Worm (Caenorhabditis elegans) whole organism, L2 larva: Measurements from ENCODE around the gene tag-290.

ENCODE experiments used
- C34F6.9 ChIP-seq: fragments of 150-350 bp; optimal IDR thresholded peaks from 2 replicates; lab custom pipeline; 2014; ENCODE audit warnings: missing biosample characterization, missing genetic modification characterization
- F13H6.1 ChIP-seq: sonication (generic microtip); optimal IDR thresholded peaks from 2 replicates; lab custom pipeline; 2016; ENCODE audit warnings: missing genetic modification characterization, missing compliant biosample characterization
- R02D3.7 ChIP-seq: fragments of 150-350 bp; optimal IDR thresholded peaks from 2 replicates; lab custom pipeline; 2014; ENCODE audit warnings: missing biosample characterization, missing genetic modification characterization
- Y55F3AM.14 ChIP-seq: fragments of 200-800 bp; sonication (Bioruptor generic); optimal IDR thresholded peaks from 2 replicates; lab custom pipeline; 2018; ENCODE audit warnings: mild to moderate bottlenecking, missing genetic modification characterization, missing compliant biosample characterization
- ZK546.5 ChIP-seq: sonication (generic microtip); optimal IDR thresholded peaks from 2 replicates; lab custom pipeline; 2017; ENCODE audit warnings: missing biosample characterization, missing genetic modification characterization
- alr-1 ChIP-seq: fragments of 150-350 bp; optimal IDR thresholded peaks from 2 replicates; lab custom pipeline; 2014; ENCODE audit warnings: missing biosample characterization, missing genetic modification characterization
- aly-2 ChIP-seq: fragments of 150-350 bp; optimal IDR thresholded peaks from 2 replicates; lab custom pipeline; 2014; ENCODE audit warnings: missing biosample characterization, missing genetic modification characterization
- ama-1 ChIP-seq: fragments of 150-350 bp; optimal IDR thresholded peaks from 2 replicates; lab custom pipeline; 2018; ENCODE audit warnings: inconsistent platforms
- blmp-1 ChIP-seq: sonication (generic microtip); optimal IDR thresholded peaks from 2 replicates; lab custom pipeline; 2017; ENCODE audit warnings: missing genetic modification characterization, mild to moderate bottlenecking, missing compliant biosample characterization, antibody characterized with exemption, moderate library complexity; ENCODE audit not compliant: insufficient read depth
- ceh-16 ChIP-seq: fragments of 150-350 bp; optimal IDR thresholded peaks from 2 replicates; lab custom pipeline; 2014; ENCODE audit warnings: missing biosample characterization, missing genetic modification characterization
- ceh-82 ChIP-seq: fragments of 150-350 bp; optimal IDR thresholded peaks from 2 replicates; lab custom pipeline; 2014; ENCODE audit warnings: missing biosample characterization, missing genetic modification characterization
- dmd-4 ChIP-seq: sonication (generic microtip); optimal IDR thresholded peaks from 2 replicates; lab custom pipeline; 2017; ENCODE audit warnings: missing biosample characterization, missing genetic modification characterization
- egl-27 ChIP-seq: sonication (generic microtip); optimal IDR thresholded peaks from 3 replicates; lab custom pipeline; 2017; ENCODE audit warnings: missing biosample characterization, missing genetic modification reagents, missing genetic modification characterization
- elt-1 ChIP-seq: fragments of 150-350 bp; optimal IDR thresholded peaks from 2 replicates; lab custom pipeline; 2014; ENCODE audit warnings: missing biosample characterization, missing genetic modification characterization
- elt-3 ChIP-seq: sonication (generic microtip); optimal IDR thresholded peaks from 2 replicates; lab custom pipeline; 2017; ENCODE audit warnings: missing biosample characterization, missing genetic modification characterization
- fos-1 ChIP-seq: fragments of 150-350 bp; optimal IDR thresholded peaks from 2 replicates; lab custom pipeline; 2014; ENCODE audit warnings: missing biosample characterization, missing genetic modification characterization
- gmeb-1 ChIP-seq: fragments of 150-350 bp; optimal IDR thresholded peaks from 2 replicates; lab custom pipeline; 2014; ENCODE audit warnings: missing biosample characterization, missing genetic modification characterization
- lin-11 ChIP-seq: fragments of 150-350 bp; sonication (generic microtip); optimal IDR thresholded peaks from 2 replicates; lab custom pipeline; 2014; ENCODE audit warnings: missing biosample characterization, missing genetic modification characterization, inconsistent platforms, mixed read lengths
- lsy-2 ChIP-seq, 2 experiments: fragments of 150-350 bp in 1 of 2; sonication (generic microtip) in 1 of 2; optimal IDR thresholded peaks; 2 replicates each; lab custom pipeline; 2014 to 2017; ENCODE audit warnings: missing biosample characterization in 2 of 2, missing genetic modification characterization in 2 of 2
- mab-5 ChIP-seq: fragments of 150-350 bp; optimal IDR thresholded peaks from 2 replicates; lab custom pipeline; 2014; ENCODE audit warnings: missing biosample characterization, missing genetic modification characterization
- mdl-1 ChIP-seq, 2 experiments: fragments of 150-350 bp in 1 of 2; sonication (generic microtip) in 1 of 2; optimal IDR thresholded peaks; 2 replicates each; lab custom pipeline; 2017; ENCODE audit warnings: missing biosample characterization in 2 of 2, missing genetic modification characterization in 2 of 2
- nhr-10 ChIP-seq: sonication (generic microtip); optimal IDR thresholded peaks from 2 replicates; lab custom pipeline; 2017; ENCODE audit warnings: missing biosample characterization, missing genetic modification characterization
- nhr-11 ChIP-seq: fragments of 150-350 bp; optimal IDR thresholded peaks from 2 replicates; lab custom pipeline; 2014; ENCODE audit warnings: missing biosample characterization, missing genetic modification characterization
- nhr-12 ChIP-seq: fragments of 150-350 bp; optimal IDR thresholded peaks from 2 replicates; lab custom pipeline; 2014; ENCODE audit warnings: missing biosample characterization, missing genetic modification characterization
- nhr-129 ChIP-seq: fragments of 150-350 bp; optimal IDR thresholded peaks from 2 replicates; lab custom pipeline; 2014; ENCODE audit warnings: missing biosample characterization, missing genetic modification characterization
- nhr-21 ChIP-seq: fragments of 150-350 bp; optimal IDR thresholded peaks from 2 replicates; lab custom pipeline; 2014; ENCODE audit warnings: missing biosample characterization, missing genetic modification characterization
- nhr-23 ChIP-seq: fragments of 150-350 bp; optimal IDR thresholded peaks from 2 replicates; lab custom pipeline; 2014; ENCODE audit warnings: missing biosample characterization, missing genetic modification reagents, missing genetic modification characterization
- nhr-237 ChIP-seq: fragments of 150-350 bp; optimal IDR thresholded peaks from 2 replicates; lab custom pipeline; 2014; ENCODE audit warnings: missing biosample characterization, missing genetic modification characterization
- nhr-25 ChIP-seq: fragments of 150-350 bp; sonication (generic microtip); optimal IDR thresholded peaks from 3 replicates; lab custom pipeline; 2014; ENCODE audit warnings: missing biosample characterization, missing genetic modification characterization
- nhr-6 ChIP-seq: fragments of 150-350 bp; optimal IDR thresholded peaks from 2 replicates; lab custom pipeline; 2014; ENCODE audit warnings: missing biosample characterization, missing genetic modification characterization
- nhr-77 ChIP-seq: fragments of 150-350 bp; optimal IDR thresholded peaks from 2 replicates; lab custom pipeline; 2014; ENCODE audit warnings: missing biosample characterization, missing genetic modification characterization
- peb-1 ChIP-seq: fragments of 150-350 bp; optimal IDR thresholded peaks from 2 replicates; lab custom pipeline; 2014; ENCODE audit warnings: missing biosample characterization, missing genetic modification characterization
- sem-4 ChIP-seq: fragments of 150-350 bp; optimal IDR thresholded peaks from 2 replicates; lab custom pipeline; 2014; ENCODE audit warnings: missing biosample characterization, missing genetic modification reagents, missing genetic modification characterization
- skn-1 ChIP-seq: sonication (generic microtip); optimal IDR thresholded peaks from 2 replicates; lab custom pipeline; 2017; ENCODE audit warnings: missing biosample characterization, missing genetic modification characterization
- sma-3 ChIP-seq: sonication (generic microtip); optimal IDR thresholded peaks from 2 replicates; lab custom pipeline; 2016; ENCODE audit warnings: missing genetic modification reagents, missing genetic modification characterization, missing compliant biosample characterization
- sma-9 ChIP-seq, 2 experiments: fragments of 150-350 bp in 1 of 2; sonication (generic microtip) in 1 of 2; optimal IDR thresholded peaks; 2 replicates each; lab custom pipeline; 2014 to 2016; ENCODE audit warnings: missing genetic modification characterization in 2 of 2, mild to moderate bottlenecking in 1 of 2, missing biosample characterization in 1 of 2, missing compliant biosample characterization in 1 of 2, missing genetic modification reagents in 1 of 2, moderate library complexity in 1 of 2
- snpc-4 ChIP-seq: fragments of 150-350 bp; optimal IDR thresholded peaks from 2 replicates; lab custom pipeline; 2014; ENCODE audit warnings: missing biosample characterization, missing genetic modification characterization
- unc-62 ChIP-seq: fragments of 150-350 bp; optimal IDR thresholded peaks from 2 replicates; lab custom pipeline; 2014; ENCODE audit warnings: missing biosample characterization, missing genetic modification reagents, missing genetic modification characterization
- ztf-1 ChIP-seq: fragments of 200-800 bp; sonication (Bioruptor generic); conservative IDR thresholded peaks from 2 replicates; pipeline ENCODE4 v1.3.6; 2022; ENCODE audit warnings: missing genetic modification characterization, missing compliant biosample characterization
- ztf-11 ChIP-seq: sonication (generic microtip); optimal IDR thresholded peaks from 2 replicates; lab custom pipeline; 2017; ENCODE audit warnings: missing biosample characterization, missing genetic modification characterization
- ztf-4 ChIP-seq: fragments of 150-350 bp; optimal IDR thresholded peaks from 2 replicates; lab custom pipeline; 2014; ENCODE audit warnings: missing biosample characterization, missing genetic modification characterization

Gene tag-290

DNA sequence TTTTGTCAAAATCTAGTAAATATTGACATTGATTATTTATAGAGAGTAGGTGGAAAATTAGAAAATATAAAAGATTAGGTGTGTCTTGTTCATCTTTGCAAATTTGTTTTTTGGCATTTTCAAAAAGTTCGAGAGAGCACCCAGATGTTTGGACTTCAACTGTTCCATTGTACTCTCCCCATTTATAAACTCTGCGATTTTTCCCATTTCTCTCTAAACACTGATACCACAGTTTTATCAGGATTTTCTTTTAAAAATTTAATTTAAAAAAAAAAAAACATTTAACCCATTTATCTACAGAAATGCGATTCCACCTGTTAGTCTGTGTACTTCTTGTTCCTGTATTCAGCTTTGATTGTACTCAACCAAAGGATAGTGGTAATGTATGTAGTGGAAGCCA, at the start of gene tag-290:
TSS of gene tag-290 (plus strand) at position 301 of the 400 bp plus-strand sequence.
- no peak for TF ChIP-seq R02D3.7 (tag; lab: Kevin White, UChicago)
- no peak for TF ChIP-seq lin-11 (tag; lab: Kevin White, UChicago)
- no peak for TF ChIP-seq nhr-6
- no peak for TF ChIP-seq dmd-4 (tag; lab: Kevin White, UChicago)
- no peak for TF ChIP-seq ztf-1 (GFP tag; lab: Robert Waterston, UW)
- TF ChIP-seq nhr-10 (tag; lab: Kevin White, UChicago): no peak
- TF ChIP-seq elt-1 (tag; lab: Kevin White, UChicago): no peak
- no peak for TF ChIP-seq aly-2 (tag; lab: Kevin White, UChicago)
- no peak for TF ChIP-seq nhr-12 (tag; lab: Kevin White, UChicago)
- no peak for TF ChIP-seq nhr-21 (tag; lab: Kevin White, UChicago)
- no peak for TF ChIP-seq nhr-77 (tag; lab: Kevin White, UChicago)
- no peak for TF ChIP-seq ztf-4 (tag; lab: Kevin White, UChicago)
- no peak for TF ChIP-seq nhr-237 (tag; lab: Kevin White, UChicago)
- TF ChIP-seq sma-3: no peak
- no peak for TF ChIP-seq snpc-4
- TF ChIP-seq blmp-1 (tag; lab: Kevin White, UChicago): no peak
- TF ChIP-seq fos-1 (tag; lab: Kevin White, UChicago): no peak
- no peak for TF ChIP-seq ztf-11 (tag; lab: Kevin White, UChicago)
- no peak for TF ChIP-seq nhr-25 (tag; lab: Kevin White, UChicago)
- no peak for TF ChIP-seq F13H6.1 (tag; lab: Kevin White, UChicago)

DNA sequence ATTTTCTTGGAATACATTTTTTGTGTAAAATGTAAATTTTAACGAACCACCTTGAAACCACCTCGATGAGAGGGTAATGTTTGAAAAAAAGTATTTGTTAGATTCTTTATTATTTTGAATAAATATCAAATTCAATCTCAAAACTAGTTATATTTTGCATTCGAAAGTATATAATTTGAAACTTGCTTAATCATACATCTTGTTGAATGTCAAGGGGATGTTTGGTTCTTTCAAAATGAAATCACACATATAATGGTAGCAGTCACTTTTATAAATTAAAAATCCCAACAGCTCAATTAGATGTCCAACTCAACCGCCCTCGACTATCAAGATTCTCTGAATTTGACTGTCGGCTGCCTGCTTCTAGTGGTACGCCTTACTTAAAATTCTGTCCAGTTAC, 48.5 kb upstream of the tag-290 start, which contains the start of gene srx-87:
TSS of gene srx-87 (plus strand) at position 301 of the 400 bp plus-strand sequence.
- no peak for TF ChIP-seq egl-27 (tag; lab: Kevin White, UChicago)
- TF ChIP-seq elt-1 (tag; lab: Kevin White, UChicago): no peak
- TF ChIP-seq nhr-23: no peak
- TF ChIP-seq C34F6.9 (tag; lab: Kevin White, UChicago): no peak
- TF ChIP-seq fos-1 (tag; lab: Kevin White, UChicago): no peak
- TF ChIP-seq ztf-1 (GFP tag; lab: Robert Waterston, UW): no peak
- TF ChIP-seq nhr-77 (tag; lab: Kevin White, UChicago): no peak
- no peak for TF ChIP-seq alr-1
- TF ChIP-seq unc-62 (GFP tag; lab: Kevin White, UChicago): no peak
- no peak for TF ChIP-seq nhr-10 (tag; lab: Kevin White, UChicago)

DNA sequence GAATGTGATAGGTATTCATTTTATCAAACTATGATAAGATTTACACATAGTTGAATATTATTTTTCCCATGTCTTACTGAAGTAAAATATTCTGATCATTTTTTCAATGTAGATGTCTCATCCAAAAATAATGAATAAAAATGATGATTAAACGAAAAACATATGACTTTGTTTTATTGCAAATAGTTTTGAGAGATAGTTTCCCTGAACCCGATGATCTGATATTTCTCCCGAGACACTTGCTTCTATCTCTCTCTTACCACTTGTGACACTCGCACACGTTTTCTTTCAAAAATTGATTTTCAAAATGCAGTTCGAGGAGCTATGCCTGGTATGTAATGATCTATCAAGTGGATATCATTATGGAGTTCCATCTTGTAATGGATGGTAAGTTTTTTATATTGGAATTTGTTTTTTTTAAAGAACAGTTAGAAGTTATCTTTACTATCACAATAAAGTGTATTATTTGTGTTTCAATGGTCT, 42.9 kb upstream of the tag-290 start, which contains the start of the genes nhr-101 and pms-2:
TSS of gene nhr-101 (plus strand) at position 308 of the 483 bp plus-strand sequence.
TSS of gene pms-2 (minus strand) at position 433 of the 483 bp plus-strand sequence.
- peak; percentile 41 for TF ChIP-seq nhr-129 (tag; lab: Kevin White, UChicago)
- TF ChIP-seq nhr-21 (tag; lab: Kevin White, UChicago): peak; percentile 4
- no peak for TF ChIP-seq mdl-1 (tag; optimal IDR thresholded peaks at IDR 0.05; lab: Kevin White, UChicago)
- peak; percentile 42 for TF ChIP-seq sma-9 (GFP tag; optimal IDR thresholded peaks at IDR 0.05; lab: Kevin White, UChicago)
- TF ChIP-seq sma-9 (tag; optimal IDR thresholded peaks at IDR 0.05; lab: Kevin White, UChicago): no peak
- TF ChIP-seq nhr-11 (tag; lab: Kevin White, UChicago): no peak
- peak; percentile 1 for TF ChIP-seq ztf-4 (tag; lab: Kevin White, UChicago)
- TF ChIP-seq nhr-6: no peak
- TF ChIP-seq aly-2 (tag; lab: Kevin White, UChicago): no peak
- no peak for TF ChIP-seq nhr-25 (tag; lab: Kevin White, UChicago)
- TF ChIP-seq fos-1 (tag; lab: Kevin White, UChicago): peak; percentile 6
- no peak for TF ChIP-seq ZK546.5
- no peak for TF ChIP-seq ztf-1 (GFP tag; lab: Robert Waterston, UW)
- TF ChIP-seq lsy-2 (tag; optimal IDR thresholded peaks at IDR 0.05; lab: Kevin White, UChicago): no peak
- no peak for TF ChIP-seq elt-1 (tag; lab: Kevin White, UChicago)
- TF ChIP-seq skn-1 (tag; lab: Kevin White, UChicago): no peak

DNA sequence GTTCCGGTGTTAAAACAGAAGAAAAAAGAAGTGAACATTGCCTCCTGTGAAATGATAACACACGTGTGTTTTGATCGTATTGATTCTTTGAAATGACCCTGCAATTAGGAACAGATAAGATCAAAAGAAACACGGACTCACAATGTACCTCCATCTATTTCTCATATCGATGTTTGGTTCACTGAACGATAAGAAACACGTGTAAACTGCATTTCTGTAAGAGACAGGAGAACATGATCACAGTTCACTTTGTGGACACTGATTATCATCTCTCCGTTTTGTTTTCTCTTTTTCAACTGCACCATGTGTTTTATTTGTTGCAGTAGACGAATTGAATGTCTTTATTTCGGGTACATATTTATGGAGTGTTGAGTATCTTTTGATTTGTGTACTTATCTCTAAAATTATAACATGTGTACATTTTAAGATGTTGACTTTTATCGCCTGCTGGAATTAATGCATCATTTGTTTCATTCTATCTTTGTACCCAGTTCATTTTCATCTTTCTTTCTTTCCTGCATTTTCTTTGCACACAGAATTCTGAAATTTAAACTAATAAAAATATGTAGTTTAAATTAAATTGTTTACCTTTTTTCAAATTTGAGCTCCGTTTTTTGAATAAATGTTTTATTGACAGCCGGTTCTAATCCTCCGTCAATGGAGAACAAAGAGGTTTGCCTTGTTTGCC, 40.2 kb upstream of the tag-290 start, which contains the start of the genes H12C20.7 and nhr-68:
TSS of gene H12C20.7 (minus strand) at position 188 of the 688 bp plus-strand sequence.
TSS of gene nhr-68 (plus strand) at position 638 of the 688 bp plus-strand sequence.
- TF ChIP-seq peb-1 (tag; lab: Kevin White, UChicago) (no peak), skn-1 (tag; lab: Kevin White, UChicago) (no peak), gmeb-1 (tag; lab: Kevin White, UChicago) (peak; percentile 63), mab-5 (tag; lab: Kevin White, UChicago) (no peak), fos-1 (tag; lab: Kevin White, UChicago) (peak; percentile 86), snpc-4 (no peak), alr-1 (no peak), nhr-25 (tag; lab: Kevin White, UChicago) (no peak), dmd-4 (tag; lab: Kevin White, UChicago) (no peak), nhr-6 (peak; percentile 71), sem-4 (tag; lab: Kevin White, UChicago) (peak; percentile 90), mdl-1 (tag; optimal IDR thresholded peaks at IDR 0.05; lab: Kevin White, UChicago) (peak; percentile 34 to 89), C34F6.9 (tag; lab: Kevin White, UChicago) (peak; percentile 49), ceh-82 (tag; lab: Kevin White, UChicago) (no peak), elt-3 (tag; lab: Kevin White, UChicago) (no peak), sma-3 (peak; percentile 99), ceh-16 (tag; lab: Kevin White, UChicago) (peak; percentile 45), nhr-11 (tag; lab: Kevin White, UChicago) (peak; percentile 4), sma-9 (GFP tag; optimal IDR thresholded peaks at IDR 0.05; lab: Kevin White, UChicago) (peak; percentile 100), sma-9 (tag; optimal IDR thresholded peaks at IDR 0.05; lab: Kevin White, UChicago) (peak; percentile 32), nhr-12 (tag; lab: Kevin White, UChicago) (no peak), lsy-2 (tag; optimal IDR thresholded peaks at IDR 0.05; lab: Kevin White, UChicago) (peak in 1 of 2 experiments; percentile 90), ama-1 (lab: Kevin White, UChicago) (peak; percentile 44), egl-27 (tag; lab: Kevin White, UChicago) (peak; percentile 67), Y55F3AM.14 (GFP tag; lab: Kevin White, UChicago) (peak; percentile 82)
